Fruit fly (Drosophila melanogaster) whole organism, wandering third instar larva: ENCODE measurements around the gene Cals.

Source experiments
- Abd-B ChIP-seq: fragments of >200 bp; optimal IDR thresholded peaks from 2 replicates; lab custom pipeline; 2017; ENCODE audit warnings: missing biosample characterization, missing genetic modification characterization
- CG9705 ChIP-seq: fragments of 200-800 bp; sonication (Bioruptor generic); optimal IDR thresholded peaks from 2 replicates; lab custom pipeline; 2018; ENCODE audit warnings: missing biosample characterization, mild to moderate bottlenecking, missing genetic modification characterization
- CrebA ChIP-seq: fragments of 200-800 bp; sonication (Bioruptor generic); optimal IDR thresholded peaks from 2 replicates; lab custom pipeline; 2016; ENCODE audit warnings: missing biosample characterization, mild to moderate bottlenecking, missing genetic modification characterization, borderline replicate concordance
- Dfd ChIP-seq: fragments of >200 bp; optimal IDR thresholded peaks from 2 replicates; lab custom pipeline; 2017; ENCODE audit warnings: missing biosample characterization, missing genetic modification characterization
- Dif ChIP-seq: fragments of 200-275, 200-300 bp; sonication (Bioruptor generic); optimal IDR thresholded peaks from 2 replicates; lab custom pipeline; 2018; ENCODE audit warnings: missing biosample characterization, missing genetic modification characterization; ENCODE audit not compliant: partially characterized antibody
- GATAd ChIP-seq: sonication (Bioruptor generic); optimal IDR thresholded peaks from 2 replicates; lab custom pipeline; 2016; ENCODE audit warnings: missing biosample characterization, missing genetic modification characterization
- HLH106 ChIP-seq: fragments of 200-800 bp; optimal IDR thresholded peaks from 3 replicates; lab custom pipeline; 2019; ENCODE audit warnings: missing biosample characterization, mild to moderate bottlenecking, missing genetic modification characterization, moderate library complexity
- Hnf4 ChIP-seq: fragments of 200-800 bp; sonication (Bioruptor generic); optimal IDR thresholded peaks from 2 replicates; lab custom pipeline; 2016; ENCODE audit warnings: missing biosample characterization, mild to moderate bottlenecking, missing genetic modification characterization
- Hr78 ChIP-seq: fragments of >200 bp; optimal IDR thresholded peaks from 2 replicates; lab custom pipeline; 2017; ENCODE audit warnings: missing biosample characterization, missing genetic modification characterization
- Mio ChIP-seq: sonication (Bioruptor generic); optimal IDR thresholded peaks from 2 replicates; lab custom pipeline; 2016; ENCODE audit warnings: missing biosample characterization, missing genetic modification characterization
- Myc ChIP-seq: fragments of >200 bp; optimal IDR thresholded peaks from 2 replicates; lab custom pipeline; 2017
- OdsH ChIP-seq: fragments of 200-800 bp; sonication (Bioruptor generic); optimal IDR thresholded peaks from 2 replicates; lab custom pipeline; 2016; ENCODE audit warnings: missing biosample characterization, mild to moderate bottlenecking, missing genetic modification characterization
- Rel ChIP-seq, 2 experiments: fragments of 200-800 bp; sonication (Bioruptor generic) in 1 of 2; optimal IDR thresholded peaks; 2 replicates in 1 of 2; 3 replicates in 1 of 2; lab custom pipeline; 2016 to 2019; ENCODE audit warnings: mild to moderate bottlenecking in 2 of 2, missing biosample characterization in 2 of 2, missing genetic modification characterization in 2 of 2, moderate library complexity in 1 of 2
- Sp1 ChIP-seq: fragments of 200-800 bp; sonication (Bioruptor generic); optimal IDR thresholded peaks from 3 replicates; lab custom pipeline; 2019; ENCODE audit warnings: missing biosample characterization, mild to moderate bottlenecking, missing genetic modification characterization, moderate library complexity
- Vsx2 ChIP-seq: fragments of 200-300, 225-300 bp; sonication (Bioruptor generic); optimal IDR thresholded peaks from 2 replicates; lab custom pipeline; 2018; ENCODE audit warnings: missing biosample characterization, missing genetic modification characterization; ENCODE audit not compliant: partially characterized antibody
- br ChIP-seq: fragments of 200-800 bp; sonication (Bioruptor generic); optimal IDR thresholded peaks from 2 replicates; lab custom pipeline; 2016; ENCODE audit warnings: missing biosample characterization, missing genetic modification characterization
- brk ChIP-seq: fragments of 200-800 bp; sonication (Bioruptor generic); optimal IDR thresholded peaks from 2 replicates; lab custom pipeline; 2016; ENCODE audit warnings: missing biosample characterization, mild to moderate bottlenecking, missing genetic modification characterization
- dl ChIP-seq, 2 experiments: fragments of 175-275, 200-275 bp in 1 of 2; fragments of 200-275 bp in 1 of 2; sonication (Bioruptor generic); optimal IDR thresholded peaks; lab custom pipeline; 2018; ENCODE audit warnings: mild to moderate bottlenecking in 2 of 2, missing biosample characterization in 2 of 2, missing genetic modification characterization in 2 of 2, moderate library complexity in 2 of 2; ENCODE audit not compliant: partially characterized antibody in 2 of 2, insufficient read depth in 1 of 2
- dmrt93B ChIP-seq: fragments of 200-800 bp; sonication (Bioruptor generic); optimal IDR thresholded peaks from 2 replicates; lab custom pipeline; 2018; ENCODE audit warnings: missing biosample characterization, mild to moderate bottlenecking, missing genetic modification characterization
- ey ChIP-seq: fragments of 200-800 bp; sonication (Bioruptor generic); optimal IDR thresholded peaks from 2 replicates; lab custom pipeline; 2016; ENCODE audit warnings: missing biosample characterization, missing genetic modification characterization
- foxo ChIP-seq, 2 experiments: fragments of 200-800 bp; sonication (Bioruptor generic); optimal IDR thresholded peaks; 2 replicates in 1 of 2; 3 replicates in 1 of 2; lab custom pipeline; 2016 to 2017; ENCODE audit warnings: missing biosample characterization in 2 of 2, missing genetic modification characterization in 2 of 2
- fru ChIP-seq: fragments of 200-800 bp; sonication (Bioruptor generic); optimal IDR thresholded peaks from 3 replicates; lab custom pipeline; 2016; ENCODE audit warnings: missing biosample characterization, mild to moderate bottlenecking, missing genetic modification characterization
- h ChIP-seq: fragments of 200-800 bp; sonication (Bioruptor generic); optimal IDR thresholded peaks from 3 replicates; lab custom pipeline; 2016; ENCODE audit warnings: missing biosample characterization, mild to moderate bottlenecking, missing genetic modification characterization
- jim ChIP-seq: fragments of 175-275, 200-325 bp; sonication (Bioruptor generic); optimal IDR thresholded peaks from 2 replicates; lab custom pipeline; 2016; ENCODE audit warnings: missing biosample characterization, mild to moderate bottlenecking, missing genetic modification characterization
- lola ChIP-seq: fragments of >200 bp; optimal IDR thresholded peaks from 2 replicates; lab custom pipeline; 2017; ENCODE audit warnings: missing biosample characterization, missing genetic modification characterization
- pan ChIP-seq: fragments of >200 bp; optimal IDR thresholded peaks from 2 replicates; lab custom pipeline; 2017
- psq ChIP-seq: fragments of 200-800 bp; sonication (Bioruptor generic); optimal IDR thresholded peaks from 3 replicates; lab custom pipeline; 2017; ENCODE audit warnings: missing biosample characterization, mild to moderate bottlenecking, missing genetic modification characterization, moderate library complexity
- rgr ChIP-seq: fragments of 200-800 bp; sonication (Bioruptor generic); optimal IDR thresholded peaks from 3 replicates; lab custom pipeline; 2016; ENCODE audit warnings: missing biosample characterization, mild to moderate bottlenecking, missing genetic modification characterization
- sage ChIP-seq: fragments of 200-800 bp; sonication (Bioruptor generic); optimal IDR thresholded peaks from 2 replicates; lab custom pipeline; 2016; ENCODE audit warnings: missing biosample characterization, mild to moderate bottlenecking, missing genetic modification characterization
- sv ChIP-seq: fragments of 200-800 bp; sonication (Bioruptor generic); optimal IDR thresholded peaks from 3 replicates; lab custom pipeline; 2016; ENCODE audit warnings: missing biosample characterization, missing genetic modification characterization
- tai ChIP-seq: sonication (Bioruptor generic); optimal IDR thresholded peaks from 2 replicates; lab custom pipeline; 2016; ENCODE audit warnings: missing biosample characterization, missing genetic modification characterization
- usp ChIP-seq: fragments of >200 bp; optimal IDR thresholded peaks from 2 replicates; lab custom pipeline; 2017; ENCODE audit warnings: missing biosample characterization, missing genetic modification characterization

Cals gene

DNA sequence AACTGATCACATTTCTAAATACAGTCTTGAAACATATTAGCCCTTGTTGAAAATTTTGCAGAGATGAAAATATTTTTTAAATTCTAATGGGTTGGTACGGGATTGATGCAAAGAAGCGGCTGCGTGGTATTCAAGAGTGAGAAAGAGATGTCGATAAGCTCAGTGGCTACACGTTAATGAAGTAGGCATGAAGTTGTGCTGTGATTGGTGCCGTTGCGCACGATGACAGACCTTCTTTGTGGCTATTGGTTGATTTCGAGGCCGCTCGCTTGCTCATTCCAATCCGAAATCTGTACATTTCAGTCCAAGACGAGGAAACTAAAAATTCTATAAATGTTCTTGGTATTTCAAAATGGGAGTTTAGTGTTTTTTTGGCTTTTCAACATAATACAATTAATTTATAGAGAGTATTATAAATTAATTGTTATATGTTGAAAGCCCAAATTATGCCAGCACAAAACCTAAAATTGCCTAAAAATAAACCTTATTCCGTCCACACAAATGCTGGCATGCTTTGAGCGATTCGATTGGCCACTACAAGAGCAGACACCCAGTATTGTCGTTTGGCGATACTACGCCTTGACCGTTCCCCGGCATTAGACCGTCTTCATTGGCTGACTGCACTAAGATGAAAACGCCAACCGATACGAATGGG is 25.4 kb downstream of the Cals start:
- no peak for TF ChIP-seq sage (GFP tag; lab: Kevin White, UChicago)
- no peak for TF ChIP-seq Dif (GFP tag; lab: Kevin White, UChicago)
- TF ChIP-seq Vsx2 (GFP tag; lab: Kevin White, UChicago), result no peak
- no peak for TF ChIP-seq lola (GFP tag; lab: Kevin White, UChicago)
- no peak for TF ChIP-seq jim
- TF ChIP-seq Hr78 (GFP tag; lab: Kevin White, UChicago), result no peak
- TF ChIP-seq dl (GFP tag; optimal IDR thresholded peaks at IDR 0.05; lab: Kevin White, UChicago; ENCODE audit: insufficient read depth in 1 of 2, partially characterized antibody in 2 of 2), result no peak

DNA sequence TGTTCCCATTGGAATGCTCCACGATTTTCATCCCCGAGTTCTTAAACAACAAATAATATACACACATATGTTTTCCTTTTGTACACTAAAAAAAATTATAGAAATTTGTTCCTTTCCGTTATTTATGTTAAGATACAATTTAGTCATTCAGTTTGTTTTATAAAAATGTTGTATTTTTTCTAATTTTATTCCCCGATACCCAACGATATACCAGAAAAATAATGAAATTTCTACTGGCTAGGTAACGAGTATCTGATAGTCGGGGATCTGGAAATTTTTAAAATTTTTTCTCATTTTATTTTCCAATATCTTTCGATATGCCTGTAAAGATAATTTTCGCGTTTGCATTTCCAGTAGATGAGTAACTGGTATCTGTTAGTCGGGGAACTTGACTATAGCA is 29.7 kb downstream of the Cals start:
- TF ChIP-seq Myc (lab: Kevin White, UChicago) (no peak), fru (GFP tag; lab: Kevin White, UChicago) (no peak), ey (GFP tag; lab: Kevin White, UChicago) (no peak), Abd-B (GFP tag; lab: Kevin White, UChicago) (no peak), psq (GFP tag; lab: Kevin White, UChicago) (no peak), rgr (GFP tag; lab: Kevin White, UChicago) (no peak)
- TF ChIP-seq, all 38 proteins: peak for 0

DNA sequence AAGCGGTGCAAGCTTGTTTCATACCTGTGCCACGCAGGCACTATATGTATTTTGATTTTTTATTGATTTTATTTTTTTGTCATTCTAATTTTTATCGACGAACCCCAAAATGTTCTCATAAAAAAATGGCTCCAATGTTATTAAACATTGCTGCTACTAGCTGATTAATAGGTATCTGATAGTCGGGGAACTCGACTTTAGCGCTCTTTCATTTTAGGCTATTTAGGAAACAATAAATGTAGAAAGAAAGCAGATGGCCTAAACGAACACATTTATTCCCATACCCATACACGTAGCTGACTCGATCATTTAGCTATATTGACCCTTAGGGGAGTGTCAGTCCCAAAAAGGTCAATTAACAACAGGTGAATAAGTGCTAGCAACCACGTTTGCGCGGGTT is 32.9 kb downstream of the Cals start:
- TF ChIP-seq br (GFP tag; lab: Kevin White, UChicago) (no peak), usp (no peak), Abd-B (GFP tag; lab: Kevin White, UChicago) (no peak), HLH106 (tag; lab: Kevin White, UChicago) (no peak), h (GFP tag; lab: Kevin White, UChicago) (no peak), Myc (lab: Kevin White, UChicago) (no peak), psq (GFP tag; lab: Kevin White, UChicago) (no peak)

DNA sequence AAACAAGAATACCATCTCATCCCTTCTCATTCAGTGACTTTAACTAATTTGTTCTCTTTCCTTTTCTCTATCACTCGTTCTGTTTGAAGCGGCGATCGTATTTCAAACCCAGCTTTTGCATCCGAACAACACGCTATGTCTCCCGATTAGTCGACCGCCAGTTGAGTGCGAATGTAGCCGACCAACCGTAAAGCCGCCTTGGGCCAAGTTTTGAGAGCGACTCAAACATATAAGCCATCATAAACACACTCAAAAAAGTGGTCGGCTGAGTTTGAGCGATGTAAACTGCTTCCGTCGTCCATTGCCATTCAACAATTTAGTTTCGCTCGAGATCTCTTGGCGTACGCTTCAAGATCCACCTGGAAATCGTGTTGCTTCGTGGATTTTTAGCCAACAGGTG is 34.7 kb downstream of the Cals start, which contains the start of gene sv:
TSS of gene sv (plus strand) at position 319 of the 400 bp plus-strand sequence.
- no peak for TF ChIP-seq br (GFP tag; lab: Kevin White, UChicago)
- TF ChIP-seq Mio (GFP tag; lab: Kevin White, UChicago), result no peak
- TF ChIP-seq Dif (GFP tag; lab: Kevin White, UChicago), result no peak
- no peak for TF ChIP-seq brk

DNA sequence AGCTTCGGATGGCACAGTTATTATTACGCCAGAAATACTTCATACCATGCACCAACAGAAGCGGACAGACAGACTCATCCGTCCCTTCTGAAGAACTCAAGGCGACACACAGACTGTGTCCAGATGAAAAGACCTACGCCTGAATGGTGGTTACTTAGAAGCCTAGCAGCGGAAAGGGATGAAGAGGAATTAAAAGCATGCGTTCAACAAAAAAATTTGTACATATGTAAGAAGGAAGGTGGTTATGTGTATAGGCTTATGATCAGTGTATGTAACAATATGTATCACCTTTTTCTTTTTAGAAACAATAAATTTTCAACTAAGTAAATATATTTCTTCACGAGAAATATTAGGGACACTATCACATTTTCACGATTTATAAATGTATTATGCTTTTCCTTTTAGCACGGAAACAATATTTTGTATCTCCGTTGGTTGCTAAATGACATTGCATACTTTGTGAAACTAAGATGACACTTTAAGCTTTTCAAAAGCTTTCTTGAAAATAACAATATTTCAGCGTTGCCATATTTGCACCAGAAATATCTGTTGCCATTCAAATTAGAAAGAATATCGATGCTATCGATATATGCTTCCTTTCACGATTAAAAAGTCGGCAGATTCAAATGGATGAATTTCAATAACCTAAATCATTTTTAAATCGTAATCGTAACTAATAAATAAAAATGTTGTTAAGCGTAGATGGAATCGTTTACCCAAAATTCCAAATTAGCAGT is 38.7 kb downstream of the Cals start, which contains the start of gene Actbeta:
TSS of gene Actbeta (minus strand) at position 471 of the 737 bp plus-strand sequence.
- no peak for TF ChIP-seq Dfd (GFP tag; lab: Kevin White, UChicago)
- TF ChIP-seq foxo (GFP tag; optimal IDR thresholded peaks at IDR 0.05; lab: Kevin White, UChicago), result no peak
- TF ChIP-seq brk, result peak; percentile 59
- TF ChIP-seq CrebA, result no peak
- no peak for TF ChIP-seq dmrt93B (GFP tag; lab: Kevin White, UChicago)

DNA sequence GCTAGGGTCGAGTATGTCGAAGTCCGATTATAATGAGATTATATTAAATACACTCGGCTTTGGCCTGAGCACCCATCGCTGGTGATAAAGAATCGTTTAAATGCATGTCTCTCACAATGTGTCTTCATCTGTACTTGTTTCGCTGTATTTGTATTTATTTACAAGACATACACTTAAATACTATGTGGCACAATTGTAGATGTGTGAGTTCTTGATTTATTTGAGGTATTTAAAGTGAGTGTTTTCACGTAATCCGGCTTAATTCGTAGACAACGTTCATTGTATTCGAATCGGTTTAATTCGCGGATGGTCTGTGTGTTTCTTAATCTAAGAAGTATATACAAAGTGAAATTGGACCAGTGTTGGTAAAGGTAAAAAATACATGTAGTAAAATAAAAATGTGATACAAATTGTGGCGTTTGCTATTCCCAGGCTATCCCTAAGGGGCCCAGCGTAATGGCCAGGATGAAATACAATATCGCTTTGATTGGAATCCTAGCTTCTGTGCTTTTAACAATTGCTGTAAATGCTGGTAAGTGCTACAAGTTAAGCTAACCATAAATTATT is 58.4 kb downstream of the Cals start, which contains the start of gene Zyx:
TSS of gene Zyx (minus strand) at position 350 of the 567 bp plus-strand sequence.
- TF ChIP-seq HLH106 (tag; lab: Kevin White, UChicago) (no peak), jim (no peak), sage (GFP tag; lab: Kevin White, UChicago) (no peak), dl (GFP tag; optimal IDR thresholded peaks at IDR 0.05; lab: Kevin White, UChicago; ENCODE audit: insufficient read depth in 1 of 2, partially characterized antibody in 2 of 2) (no peak), tai (GFP tag; lab: Kevin White, UChicago) (no peak), Hnf4 (GFP tag; lab: Kevin White, UChicago) (no peak), brk (no peak), ey (GFP tag; lab: Kevin White, UChicago) (no peak), Sp1 (GFP tag; lab: Kevin White, UChicago) (no peak), pan (no peak), br (GFP tag; lab: Kevin White, UChicago) (no peak), sv (GFP tag; lab: Kevin White, UChicago) (no peak), CG9705 (GFP tag; lab: Kevin White, UChicago) (no peak), OdsH (GFP tag; lab: Kevin White, UChicago) (no peak), Dif (GFP tag; lab: Kevin White, UChicago) (no peak), CrebA (no peak), Rel (GFP tag; optimal IDR thresholded peaks at IDR 0.05; lab: Kevin White, UChicago) (no peak), Rel (tag; optimal IDR thresholded peaks at IDR 0.05; lab: Kevin White, UChicago) (no peak), GATAd (GFP tag; lab: Kevin White, UChicago) (no peak)
